Worm (Caenorhabditis elegans): Measurements from ENCODE around the gene dhcr-24.

DNA sequence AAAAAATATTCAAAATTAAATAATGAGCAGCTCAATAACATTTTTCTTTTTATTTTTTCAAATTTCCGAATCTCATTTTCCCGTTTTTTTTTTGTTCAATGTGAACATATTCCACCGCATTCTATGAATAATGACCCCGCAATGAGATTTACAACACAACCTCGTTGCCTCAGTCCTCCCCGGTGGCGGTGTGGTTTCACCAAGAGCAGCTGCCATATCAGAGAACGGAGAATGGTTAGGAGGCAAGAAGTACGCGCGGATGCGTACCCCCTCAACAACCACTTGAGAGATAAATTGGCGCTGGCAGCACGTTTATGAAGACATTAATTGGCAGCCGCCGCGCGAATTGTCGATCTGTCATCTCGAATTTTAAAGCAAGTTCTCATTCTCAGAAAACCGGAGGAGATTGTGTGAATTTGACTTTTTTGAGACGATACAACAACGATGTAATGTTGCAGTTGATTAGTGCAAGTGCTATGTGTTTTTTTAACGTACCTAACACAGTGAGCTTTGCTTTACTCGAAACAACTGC lies 50.2 kb downstream of the dhcr-24 start:
- TF ChIP-seq ama-1 (optimal IDR thresholded peaks at IDR 0.05) (no peak), F13C5.2 (tag; optimal IDR thresholded peaks at IDR 0.05) (no peak), tbx-11 (GFP tag; IDR thresholded peaks at IDR 0.05) (no peak), flt-1 (GFP tag; IDR thresholded peaks at IDR 0.05) (no peak), ceh-13 (GFP tag; optimal IDR thresholded peaks at IDR 0.05) (no peak), scrt-1 (GFP tag; IDR thresholded peaks at IDR 0.05) (no peak), hmg-4 (GFP tag; optimal IDR thresholded peaks at IDR 0.05) (peak; percentile 39), aly-1 (tag; optimal IDR thresholded peaks at IDR 0.05) (no peak)
